Fruit fly (Drosophila melanogaster): ENCODE measurements around the gene Unr.

- no peak for TF ChIP-seq Dll (optimal IDR thresholded peaks at IDR 0.05)
- TF ChIP-seq EcR (GFP tag; optimal IDR thresholded peaks at IDR 0.05): no peak
- no peak for TF ChIP-seq CG8478 (optimal IDR thresholded peaks at IDR 0.05)
- TF ChIP-seq psq (optimal IDR thresholded peaks at IDR 0.05): no peak
These were observed 15.9 kb upstream of the Unr start for dm6 chr3L:8457866-8458766.
